Fruit fly (Drosophila melanogaster) whole organism, embryonic: Measurements from ENCODE around the gene CG6443.

Experiments
- Antp ChIP-seq: fragments of 200-800 bp; sonication (Bioruptor generic); optimal IDR thresholded peaks from 3 replicates; lab custom pipeline; 2016; ENCODE audit warnings: missing biosample characterization, missing genetic modification characterization
- Bdp1 ChIP-seq: fragments of 200-800 bp; sonication (Bioruptor generic); optimal IDR thresholded peaks from 3 replicates; lab custom pipeline; 2016; ENCODE audit warnings: missing biosample characterization, missing genetic modification characterization
- CG10209 ChIP-seq: fragments of 200-800 bp; sonication (Bioruptor generic); optimal IDR thresholded peaks from 3 replicates; lab custom pipeline; 2017; ENCODE audit warnings: missing biosample characterization, mild to moderate bottlenecking, missing genetic modification characterization, missing genetic modification reagents
- CG10431 ChIP-seq: fragments of 200-800 bp; sonication (Bioruptor generic); optimal IDR thresholded peaks from 3 replicates; lab custom pipeline; 2018; ENCODE audit warnings: missing biosample characterization, mild to moderate bottlenecking, missing genetic modification characterization
- CG11398 ChIP-seq: fragments of 200-800 bp; sonication (Bioruptor generic); optimal IDR thresholded peaks from 2 replicates; lab custom pipeline; 2016; ENCODE audit warnings: missing biosample characterization, missing genetic modification characterization
- CG11504 ChIP-seq: fragments of 200-800 bp; sonication (Bioruptor generic); optimal IDR thresholded peaks from 3 replicates; lab custom pipeline; 2019; ENCODE audit warnings: missing biosample characterization, mild to moderate bottlenecking, missing genetic modification characterization, moderate library complexity
- CG1602 ChIP-seq: fragments of 200-800 bp; sonication (Bioruptor generic); optimal IDR thresholded peaks from 3 replicates; lab custom pipeline; 2016; ENCODE audit warnings: missing biosample characterization, missing genetic modification characterization
- CG1603 ChIP-seq: fragments of 200-800 bp; sonication (Bioruptor generic); optimal IDR thresholded peaks from 2 replicates; lab custom pipeline; 2019; ENCODE audit warnings: missing biosample characterization, mild to moderate bottlenecking, missing genetic modification characterization, moderate library complexity
- CG17829 ChIP-seq: fragments of 200-800 bp; optimal IDR thresholded peaks from 2 replicates; lab custom pipeline; 2019; ENCODE audit warnings: missing biosample characterization, mild to moderate bottlenecking, missing genetic modification characterization, moderate library complexity
- CG2120 ChIP-seq: fragments of 200-800 bp; sonication (Bioruptor generic); optimal IDR thresholded peaks from 3 replicates; lab custom pipeline; 2016; ENCODE audit warnings: missing biosample characterization, missing genetic modification characterization
- CG3065 ChIP-seq: fragments of 200-800 bp; sonication (Bioruptor generic); optimal IDR thresholded peaks from 2 replicates; lab custom pipeline; 2016; ENCODE audit warnings: missing biosample characterization, missing genetic modification characterization
- CG34376 ChIP-seq: fragments of 200-800 bp; sonication (Bioruptor generic); optimal IDR thresholded peaks from 2 replicates; lab custom pipeline; 2018; ENCODE audit warnings: missing biosample characterization, mild to moderate bottlenecking, missing genetic modification characterization
- CG3847 ChIP-seq: fragments of 200-800 bp; sonication (Bioruptor generic); IDR thresholded peaks from 2 replicates; pipeline ENCODE4 v1.3.6; 2022; ENCODE audit warnings: missing biosample characterization, missing genetic modification characterization
- CG42726 ChIP-seq: fragments of 200-800 bp; sonication (Bioruptor generic); IDR thresholded peaks from 2 replicates; pipeline ENCODE4 v1.3.6; 2022; ENCODE audit warnings: missing biosample characterization, missing genetic modification characterization; ENCODE audit not compliant: partially characterized antibody
- CG4360 ChIP-seq: fragments of 200-800 bp; sonication (Bioruptor generic); IDR thresholded peaks from 2 replicates; pipeline ENCODE4 v1.3.6; 2022; ENCODE audit warnings: missing biosample characterization, missing genetic modification characterization
- CG5180 ChIP-seq: fragments of 200-800 bp; sonication (Bioruptor generic); optimal IDR thresholded peaks from 3 replicates; lab custom pipeline; 2017; ENCODE audit warnings: missing biosample characterization, missing genetic modification characterization, mild to moderate bottlenecking, moderate library complexity, missing genetic modification reagents
- CG6175 ChIP-seq: fragments of 200-800 bp; sonication (Bioruptor generic); IDR thresholded peaks from 3 replicates; pipeline ENCODE4 v1.3.6; 2022; ENCODE audit warnings: missing biosample characterization, missing genetic modification characterization
- CG7357 ChIP-seq: fragments of 200-800 bp; sonication (Bioruptor generic); IDR thresholded peaks from 3 replicates; pipeline ENCODE4 v1.3.6; 2022; ENCODE audit warnings: missing biosample characterization, missing genetic modification characterization
- CG7963 ChIP-seq: fragments of 200-800 bp; sonication (Bioruptor generic); IDR thresholded peaks from 3 replicates; pipeline ENCODE4 v1.3.6; 2022; ENCODE audit warnings: missing biosample characterization, missing genetic modification characterization; ENCODE audit not compliant: partially characterized antibody
- Camta ChIP-seq: fragments of 200-800 bp; sonication (Bioruptor generic); optimal IDR thresholded peaks from 2 replicates; lab custom pipeline; 2016; ENCODE audit warnings: missing biosample characterization, missing genetic modification characterization
- CrebB ChIP-seq: fragments of 200-800 bp; sonication (Bioruptor generic); optimal IDR thresholded peaks from 3 replicates; lab custom pipeline; 2018; ENCODE audit warnings: missing biosample characterization, mild to moderate bottlenecking, missing genetic modification characterization
- D19A ChIP-seq: fragments of 200-800 bp; optimal IDR thresholded peaks from 3 replicates; lab custom pipeline; 2019; ENCODE audit warnings: missing biosample characterization, mild to moderate bottlenecking, missing genetic modification characterization, moderate library complexity
- HmgD ChIP-seq: fragments of 200-800 bp; sonication (Bioruptor generic); optimal IDR thresholded peaks from 3 replicates; lab custom pipeline; 2016; ENCODE audit warnings: missing biosample characterization, missing genetic modification characterization
- Hmx ChIP-seq: fragments of 200-800 bp; sonication (Bioruptor generic); optimal IDR thresholded peaks from 2 replicates; lab custom pipeline; 2016; ENCODE audit warnings: missing biosample characterization, missing genetic modification characterization
- Hr51 ChIP-seq, 2 experiments: fragments of 200-800 bp; sonication (Bioruptor generic); optimal IDR thresholded peaks; 2 replicates in 1 of 2; 3 replicates in 1 of 2; lab custom pipeline; 2016 to 2018; ENCODE audit warnings: missing biosample characterization in 2 of 2, missing genetic modification characterization in 2 of 2, mild to moderate bottlenecking in 1 of 2, moderate library complexity in 1 of 2
- Lhr ChIP-seq: fragments of 200-800 bp; sonication (Bioruptor generic); optimal IDR thresholded peaks from 3 replicates; lab custom pipeline; 2017; ENCODE audit warnings: mild to moderate bottlenecking, missing biosample characterization, missing genetic modification reagents, missing genetic modification characterization
- Mad ChIP-seq: fragments of 200-800 bp; sonication (Bioruptor generic); optimal IDR thresholded peaks from 2 replicates; lab custom pipeline; 2016; ENCODE audit warnings: missing biosample characterization, missing genetic modification characterization
- Mes4 ChIP-seq: fragments of 200-800 bp; sonication (Bioruptor generic); optimal IDR thresholded peaks from 2 replicates; lab custom pipeline; 2016; ENCODE audit warnings: missing biosample characterization, missing genetic modification characterization
- NK7.1 ChIP-seq: fragments of 200-800 bp; sonication (Bioruptor generic); optimal IDR thresholded peaks from 3 replicates; lab custom pipeline; 2016; ENCODE audit warnings: missing biosample characterization, missing genetic modification characterization
- NfI ChIP-seq: fragments of 200-800 bp; sonication (Bioruptor generic); optimal IDR thresholded peaks from 3 replicates; lab custom pipeline; 2018; ENCODE audit warnings: missing biosample characterization, mild to moderate bottlenecking, missing genetic modification characterization, moderate library complexity
- Sry-β ChIP-seq: fragments of 200-800 bp; sonication (Bioruptor generic); optimal IDR thresholded peaks from 2 replicates; lab custom pipeline; 2018; ENCODE audit warnings: missing biosample characterization, mild to moderate bottlenecking, missing genetic modification characterization, moderate library complexity
- Sry-δ ChIP-seq: fragments of 200-800 bp; sonication (Bioruptor generic); optimal IDR thresholded peaks from 2 replicates; lab custom pipeline; 2016; ENCODE audit warnings: missing biosample characterization, missing genetic modification characterization
- Stat92E ChIP-seq, 3 experiments: fragments of >200 bp in 2 of 3; fragments of 200-800 bp in 1 of 3; sonication (Bioruptor generic) in 1 of 3; optimal IDR thresholded peaks; 2 replicates each; lab custom pipeline; 2017 to 2019; ENCODE audit warnings: missing biosample characterization in 3 of 3, missing genetic modification characterization in 3 of 3, mild to moderate bottlenecking in 1 of 3, moderate library complexity in 1 of 3
- ab ChIP-seq: fragments of 200-800 bp; sonication (Bioruptor generic); optimal IDR thresholded peaks from 2 replicates; lab custom pipeline; 2016; ENCODE audit warnings: missing biosample characterization, missing genetic modification characterization
- ara ChIP-seq: fragments of 200-800 bp; sonication (Bioruptor generic); IDR thresholded peaks from 2 replicates; pipeline ENCODE4 v1.3.6; 2022; ENCODE audit warnings: missing biosample characterization, missing genetic modification characterization
- dan ChIP-seq: fragments of 200-800 bp; sonication (Bioruptor generic); IDR thresholded peaks from 2 replicates; pipeline ENCODE4 v1.3.6; 2022; ENCODE audit warnings: missing biosample characterization, missing genetic modification characterization
- danr ChIP-seq: fragments of 200-800 bp; sonication (Bioruptor generic); IDR thresholded peaks from 2 replicates; pipeline ENCODE4 v1.3.6; 2022; ENCODE audit warnings: missing biosample characterization, missing genetic modification characterization
- dmrt11E ChIP-seq: fragments of 200-800 bp; sonication (Bioruptor generic); optimal IDR thresholded peaks from 3 replicates; lab custom pipeline; 2018; ENCODE audit warnings: missing biosample characterization, mild to moderate bottlenecking, missing genetic modification characterization, moderate library complexity
- en ChIP-seq: fragments of 200-800 bp; sonication (Bioruptor generic); optimal IDR thresholded peaks from 2 replicates; lab custom pipeline; 2016; ENCODE audit warnings: missing biosample characterization, missing genetic modification characterization
- fd64A ChIP-seq: fragments of 200-800 bp; sonication (Bioruptor generic); optimal IDR thresholded peaks from 3 replicates; lab custom pipeline; 2018; ENCODE audit warnings: missing biosample characterization, mild to moderate bottlenecking, missing genetic modification characterization
- hb ChIP-seq: fragments of 200-800 bp; sonication (Bioruptor generic); IDR thresholded peaks from 3 replicates; pipeline ENCODE4 v1.3.6; 2022; ENCODE audit warnings: missing biosample characterization, missing genetic modification characterization; ENCODE audit not compliant: partially characterized antibody
- lab ChIP-seq: fragments of 200-800 bp; sonication (Bioruptor generic); optimal IDR thresholded peaks from 3 replicates; lab custom pipeline; 2017; ENCODE audit warnings: missing biosample characterization, missing genetic modification characterization, mild to moderate bottlenecking, moderate library complexity, missing genetic modification reagents
- lbe ChIP-seq: fragments of 200-800 bp; sonication (Bioruptor generic); optimal IDR thresholded peaks from 2 replicates; lab custom pipeline; 2016; ENCODE audit warnings: missing biosample characterization, mild to moderate bottlenecking, missing genetic modification characterization
- repo ChIP-seq: fragments of 200-800 bp; sonication (Bioruptor generic); optimal IDR thresholded peaks from 2 replicates; lab custom pipeline; 2016; ENCODE audit warnings: missing biosample characterization, missing genetic modification characterization
- run ChIP-seq: fragments of 200-800 bp; sonication (Bioruptor generic); optimal IDR thresholded peaks from 3 replicates; lab custom pipeline; 2018; ENCODE audit warnings: missing biosample characterization, mild to moderate bottlenecking, missing genetic modification characterization
- scrt ChIP-seq: fragments of 200-800 bp; sonication (Bioruptor generic); optimal IDR thresholded peaks from 2 replicates; lab custom pipeline; 2018; ENCODE audit warnings: missing biosample characterization, mild to moderate bottlenecking, missing genetic modification characterization, moderate library complexity
- tio ChIP-seq: fragments of 200-800 bp; sonication (Bioruptor generic); optimal IDR thresholded peaks from 2 replicates; lab custom pipeline; 2017; ENCODE audit warnings: missing biosample characterization, missing genetic modification characterization, inconsistent platforms
- tna ChIP-seq: fragments of 200-800 bp; sonication (Bioruptor generic); IDR thresholded peaks from 2 replicates; pipeline ENCODE4 v1.3.6; 2022; ENCODE audit warnings: missing biosample characterization, missing genetic modification characterization; ENCODE audit not compliant: partially characterized antibody
- unc-4 ChIP-seq: fragments of 200-800 bp; sonication (Bioruptor generic); IDR thresholded peaks from 2 replicates; pipeline ENCODE4 v1.3.6; 2022; ENCODE audit warnings: missing biosample characterization, missing genetic modification characterization; ENCODE audit not compliant: partially characterized antibody
- unpg ChIP-seq: fragments of 200-800 bp; sonication (Bioruptor generic); optimal IDR thresholded peaks from 3 replicates; lab custom pipeline; 2018; ENCODE audit warnings: missing biosample characterization, mild to moderate bottlenecking, missing genetic modification characterization, moderate library complexity

CG6443 gene

DNA sequence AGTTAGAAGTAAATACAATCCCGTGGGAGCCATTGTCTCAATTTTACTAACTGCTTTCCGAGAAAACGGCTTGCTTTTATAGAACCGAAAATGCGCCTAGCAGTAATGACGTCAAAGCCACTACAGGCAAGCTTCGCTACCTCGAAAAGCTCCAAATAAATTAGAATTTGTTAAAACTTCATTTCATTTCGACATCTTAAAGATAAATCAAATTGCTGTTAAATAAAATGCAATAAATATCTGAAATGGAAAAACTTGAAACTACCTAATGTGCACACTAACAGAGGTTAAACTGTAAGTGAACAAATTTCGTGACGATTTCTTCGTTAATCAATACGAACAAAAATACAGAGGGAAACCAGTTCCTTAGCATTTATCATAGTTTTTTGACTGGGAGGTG is 30.8 kb upstream of the CG6443 start, which contains the start of gene CG7300 (continued):
- TF ChIP-seq hb (GFP tag; lab: Robert Waterston, UW) (no peak), en (GFP tag; lab: Kevin White, UChicago) (no peak), CrebB (tag; lab: Kevin White, UChicago) (no peak), CG1603 (tag; lab: Kevin White, UChicago) (peak; percentile 48), Lhr (GFP tag; lab: Kevin White, UChicago) (no peak), Antp (GFP tag; lab: Kevin White, UChicago) (no peak), ara (peak; percentile 70; the same call in 1 of the 2 replicates), Bdp1 (no peak), run (tag; lab: Kevin White, UChicago) (no peak), CG34376 (GFP tag; lab: Kevin White, UChicago) (no peak), CG42726 (GFP tag; lab: Robert Waterston, UW) (no peak), CG11504 (tag; lab: Kevin White, UChicago) (no peak), CG2120 (GFP tag; lab: Kevin White, UChicago) (peak; percentile 83), CG7357 (peak; percentile 60; the same call in 1 of the 3 replicates), CG3065 (GFP tag; lab: Kevin White, UChicago) (no peak), CG4360 (GFP tag; lab: Robert Waterston, UW) (no peak), Sry-δ (GFP tag; lab: Kevin White, UChicago) (no peak), HmgD (GFP tag; lab: Kevin White, UChicago) (no peak), unc-4 (GFP tag; lab: Robert Waterston, UW) (no peak), Hr51 (GFP tag; optimal IDR thresholded peaks at IDR 0.05; lab: Kevin White, UChicago) (peak; percentile 6 to 40), CG1602 (GFP tag; lab: Kevin White, UChicago) (peak; percentile 22), repo (GFP tag; lab: Kevin White, UChicago) (no peak), scrt (GFP tag; lab: Kevin White, UChicago) (peak; percentile 26), Sry-β (GFP tag; lab: Kevin White, UChicago) (no peak), CG3847 (GFP tag; lab: Robert Waterston, UW) (peak; percentile 63), Camta (GFP tag; lab: Kevin White, UChicago) (peak; percentile 9), unpg (GFP tag; lab: Kevin White, UChicago) (peak; percentile 65), CG7963 (GFP tag; lab: Robert Waterston, UW) (no peak), CG10431 (GFP tag; lab: Kevin White, UChicago) (no peak), CG5180 (no peak), Stat92E (GFP tag; optimal IDR thresholded peaks at IDR 0.05; lab: Kevin White, UChicago) (no peak), Mad (no peak), CG6175 (GFP tag; lab: Robert Waterston, UW) (0 out of 3 replicates have a peak, but pooled peaks have one; percentile 17), dmrt11E (tag; lab: Kevin White, UChicago) (peak; percentile 24), NK7.1 (GFP tag; lab: Kevin White, UChicago) (peak; percentile 12), tna (GFP tag; lab: Robert Waterston, UW) (no peak), lbe (GFP tag; lab: Kevin White, UChicago) (no peak), ab (no peak), D19A (tag; lab: Kevin White, UChicago) (no peak), Hmx (GFP tag; lab: Kevin White, UChicago) (no peak), tio (GFP tag; lab: Kevin White, UChicago) (peak; percentile 18), dan (GFP tag; lab: Robert Waterston, UW) (no peak), NfI (peak; percentile 46), lab (peak; percentile 76), CG10209 (peak; percentile 31), CG11398 (GFP tag; lab: Kevin White, UChicago) (no peak), fd64A (GFP tag; lab: Kevin White, UChicago) (no peak), danr (GFP tag; lab: Robert Waterston, UW) (no peak), Mes4 (GFP tag; lab: Kevin White, UChicago) (no peak), CG17829 (tag; lab: Kevin White, UChicago) (peak; percentile 17)
